Worm (Caenorhabditis elegans): Measurements from ENCODE around the gene rsu-1.
A peak's percentile ranks its signal among the peaks of the same experiment; 100 is the strongest.

rsu-1 gene

ce11 chrIII:3460061-3460460 lies 11.7 kb upstream of the rsu-1 start, which contains the start of gene C34C12.8:
C34C12.8 (plus strand) TSS chrIII:3460406.
- TF ChIP-seq bed-3 (GFP tag; optimal IDR thresholded peaks at IDR 0.05) (no peak), tbx-8 (GFP tag; optimal IDR thresholded peaks at IDR 0.05) (peak; percentile 37), pha-4 (tag; optimal IDR thresholded peaks at IDR 0.05) (peak; percentile 90), mls-2 (tag; optimal IDR thresholded peaks at IDR 0.05) (peak; percentile 51), nhr-76 (tag; optimal IDR thresholded peaks at IDR 0.05) (no peak), flh-1 (GFP tag; optimal IDR thresholded peaks at IDR 0.05) (no peak), snpc-4 (tag; optimal IDR thresholded peaks at IDR 0.05) (no peak), nhr-28 (tag; optimal IDR thresholded peaks at IDR 0.05) (peak; percentile 4), cnd-1 (tag; optimal IDR thresholded peaks at IDR 0.05) (peak; percentile 56), nhr-237 (tag; optimal IDR thresholded peaks at IDR 0.05) (peak; percentile 80), sem-2 (GFP tag; optimal IDR thresholded peaks at IDR 0.05) (no peak), nhr-12 (tag; optimal IDR thresholded peaks at IDR 0.05) (no peak), hlh-1 (tag; optimal IDR thresholded peaks at IDR 0.05) (peak; percentile 42), sptf-1 (tag; optimal IDR thresholded peaks at IDR 0.05) (peak; percentile 67), ham-2 (GFP tag; optimal IDR thresholded peaks at IDR 0.05) (no peak), M03D4.4 (tag; optimal IDR thresholded peaks at IDR 0.05) (peak; percentile 67), unc-62 (GFP tag; optimal IDR thresholded peaks at IDR 0.05) (peak; percentile 3), mab-5 (tag; optimal IDR thresholded peaks at IDR 0.05) (no peak), ztf-11 (tag; optimal IDR thresholded peaks at IDR 0.05) (no peak), blmp-1 (tag; optimal IDR thresholded peaks at IDR 0.05) (no peak), ceh-83 (GFP tag; optimal IDR thresholded peaks at IDR 0.05) (no peak), ceh-39 (tag; optimal IDR thresholded peaks at IDR 0.05) (peak; percentile 62), drap-1 (GFP tag; optimal IDR thresholded peaks at IDR 0.05) (peak; percentile 39), unc-120 (tag; optimal IDR thresholded peaks at IDR 0.05; ENCODE audit: poor library complexity, severe bottlenecking) (peak; percentile 1), lin-13 (tag; optimal IDR thresholded peaks at IDR 0.05) (peak; percentile 95), lin-32 (GFP tag; optimal IDR thresholded peaks at IDR 0.05) (no peak), elt-1 (tag; optimal IDR thresholded peaks at IDR 0.05; ENCODE audit: borderline replicate concordance, insufficient read depth) (no peak), lsy-2 (tag; optimal IDR thresholded peaks at IDR 0.05) (peak; percentile 88), zip-8 (tag; optimal IDR thresholded peaks at IDR 0.05) (no peak), nhr-2 (tag; optimal IDR thresholded peaks at IDR 0.05) (no peak), mep-1 (tag; optimal IDR thresholded peaks at IDR 0.05) (peak; percentile 90), elt-3 (tag; optimal IDR thresholded peaks at IDR 0.05) (no peak), ceh-43 (GFP tag; optimal IDR thresholded peaks at IDR 0.05) (peak; percentile 32), ces-1 (GFP tag; optimal IDR thresholded peaks at IDR 0.05) (peak; percentile 92), unc-39 (tag; optimal IDR thresholded peaks at IDR 0.05) (no peak)

ce11 chrIII:3461403-3461802 lies 10.4 kb upstream of the rsu-1 start, which contains the start of gene pph-6:
pph-6 (plus strand) TSS chrIII:3461703.
- no peak for TF ChIP-seq nhr-76 (tag; optimal IDR thresholded peaks at IDR 0.05)
- TF ChIP-seq lin-13 (tag; optimal IDR thresholded peaks at IDR 0.05), result no peak
- no peak for TF ChIP-seq lsy-2 (tag; optimal IDR thresholded peaks at IDR 0.05)
- TF ChIP-seq ceh-43 (GFP tag; optimal IDR thresholded peaks at IDR 0.05), result no peak
- TF ChIP-seq ceh-83 (GFP tag; optimal IDR thresholded peaks at IDR 0.05), result no peak
- no peak for TF ChIP-seq mls-2 (tag; optimal IDR thresholded peaks at IDR 0.05)
- TF ChIP-seq unc-39 (tag; optimal IDR thresholded peaks at IDR 0.05), result no peak
- no peak for TF ChIP-seq ces-1 (GFP tag; optimal IDR thresholded peaks at IDR 0.05)
- no peak for TF ChIP-seq drap-1 (GFP tag; optimal IDR thresholded peaks at IDR 0.05)
- TF ChIP-seq elt-1 (tag; optimal IDR thresholded peaks at IDR 0.05; ENCODE audit: borderline replicate concordance, insufficient read depth), result no peak
- TF ChIP-seq unc-62 (GFP tag; optimal IDR thresholded peaks at IDR 0.05), result no peak
- no peak for TF ChIP-seq ztf-11 (tag; optimal IDR thresholded peaks at IDR 0.05)
- no peak for TF ChIP-seq nhr-12 (tag; optimal IDR thresholded peaks at IDR 0.05)
- no peak for TF ChIP-seq unc-120 (tag; optimal IDR thresholded peaks at IDR 0.05; ENCODE audit: poor library complexity, severe bottlenecking)
- no peak for TF ChIP-seq M03D4.4 (tag; optimal IDR thresholded peaks at IDR 0.05)

ce11 chrIII:3467013-3467412 lies 4.8 kb upstream of the rsu-1 start:
- TF ChIP-seq mls-2 (tag; optimal IDR thresholded peaks at IDR 0.05) (no peak), blmp-1 (tag; optimal IDR thresholded peaks at IDR 0.05) (no peak), lin-32 (GFP tag; optimal IDR thresholded peaks at IDR 0.05) (no peak), elt-3 (tag; optimal IDR thresholded peaks at IDR 0.05) (no peak), cnd-1 (tag; optimal IDR thresholded peaks at IDR 0.05) (no peak), unc-120 (tag; optimal IDR thresholded peaks at IDR 0.05; ENCODE audit: poor library complexity, severe bottlenecking) (no peak), nhr-28 (tag; optimal IDR thresholded peaks at IDR 0.05) (no peak), lin-13 (tag; optimal IDR thresholded peaks at IDR 0.05) (no peak), sptf-1 (tag; optimal IDR thresholded peaks at IDR 0.05) (no peak), drap-1 (GFP tag; optimal IDR thresholded peaks at IDR 0.05) (no peak), bed-3 (GFP tag; optimal IDR thresholded peaks at IDR 0.05) (no peak), nhr-12 (tag; optimal IDR thresholded peaks at IDR 0.05) (no peak), unc-39 (tag; optimal IDR thresholded peaks at IDR 0.05) (no peak), M03D4.4 (tag; optimal IDR thresholded peaks at IDR 0.05) (no peak), unc-62 (GFP tag; optimal IDR thresholded peaks at IDR 0.05) (no peak), ham-2 (GFP tag; optimal IDR thresholded peaks at IDR 0.05) (no peak), ztf-11 (tag; optimal IDR thresholded peaks at IDR 0.05) (no peak)
